Worm (Caenorhabditis elegans) whole organism, L2 larva: Measurements from ENCODE around the gene T01C8.2.

Source experiments
- F13H6.1 ChIP-seq: sonication (generic microtip); optimal IDR thresholded peaks from 2 replicates; lab custom pipeline; 2016; ENCODE audit warnings: missing genetic modification characterization, missing compliant biosample characterization
- aly-2 ChIP-seq: fragments of 150-350 bp; optimal IDR thresholded peaks from 2 replicates; lab custom pipeline; 2014; ENCODE audit warnings: missing biosample characterization, missing genetic modification characterization
- ama-1 ChIP-seq: fragments of 150-350 bp; optimal IDR thresholded peaks from 2 replicates; lab custom pipeline; 2018; ENCODE audit warnings: inconsistent platforms
- blmp-1 ChIP-seq: sonication (generic microtip); optimal IDR thresholded peaks from 2 replicates; lab custom pipeline; 2017; ENCODE audit warnings: missing genetic modification characterization, mild to moderate bottlenecking, missing compliant biosample characterization, antibody characterized with exemption, moderate library complexity; ENCODE audit not compliant: insufficient read depth
- lin-11 ChIP-seq: fragments of 150-350 bp; sonication (generic microtip); optimal IDR thresholded peaks from 2 replicates; lab custom pipeline; 2014; ENCODE audit warnings: missing biosample characterization, missing genetic modification characterization, inconsistent platforms, mixed read lengths
- lin-13 ChIP-seq: fragments of 150-350 bp; optimal IDR thresholded peaks from 2 replicates; lab custom pipeline; 2014; ENCODE audit warnings: missing biosample characterization, missing genetic modification reagents, missing genetic modification characterization
- nhr-10 ChIP-seq: sonication (generic microtip); optimal IDR thresholded peaks from 2 replicates; lab custom pipeline; 2017; ENCODE audit warnings: missing biosample characterization, missing genetic modification characterization
- nhr-11 ChIP-seq: fragments of 150-350 bp; optimal IDR thresholded peaks from 2 replicates; lab custom pipeline; 2014; ENCODE audit warnings: missing biosample characterization, missing genetic modification characterization
- nhr-12 ChIP-seq: fragments of 150-350 bp; optimal IDR thresholded peaks from 2 replicates; lab custom pipeline; 2014; ENCODE audit warnings: missing biosample characterization, missing genetic modification characterization
- nhr-77 ChIP-seq: fragments of 150-350 bp; optimal IDR thresholded peaks from 2 replicates; lab custom pipeline; 2014; ENCODE audit warnings: missing biosample characterization, missing genetic modification characterization
- snpc-4 ChIP-seq: fragments of 150-350 bp; optimal IDR thresholded peaks from 2 replicates; lab custom pipeline; 2014; ENCODE audit warnings: missing biosample characterization, missing genetic modification characterization
- unc-39 ChIP-seq: fragments of 150-350 bp; optimal IDR thresholded peaks from 2 replicates; lab custom pipeline; 2014; ENCODE audit warnings: missing biosample characterization, missing genetic modification characterization
- unc-62 ChIP-seq: fragments of 150-350 bp; optimal IDR thresholded peaks from 2 replicates; lab custom pipeline; 2014; ENCODE audit warnings: missing biosample characterization, missing genetic modification reagents, missing genetic modification characterization

ce11 chrX:16816854-16817253 lies 30.6 kb downstream of the T01C8.2 start:
- TF ChIP-seq nhr-10 (tag; lab: Kevin White, UChicago): no peak
- no peak for TF ChIP-seq unc-62 (GFP tag; lab: Kevin White, UChicago)
- TF ChIP-seq lin-11: no peak
- no peak for TF ChIP-seq ama-1 (lab: Kevin White, UChicago)
- no peak for TF ChIP-seq aly-2 (tag; lab: Kevin White, UChicago)
- no peak for TF ChIP-seq nhr-12 (tag; lab: Kevin White, UChicago)
- TF ChIP-seq blmp-1 (tag; lab: Kevin White, UChicago): no peak
- no peak for TF ChIP-seq unc-39
- TF ChIP-seq F13H6.1: no peak
- no peak for TF ChIP-seq lin-13 (GFP tag; lab: Kevin White, UChicago)
- no peak for TF ChIP-seq nhr-77 (tag; lab: Kevin White, UChicago)
- TF ChIP-seq snpc-4 (tag; lab: Kevin White, UChicago): no peak
- no peak for TF ChIP-seq nhr-11
